Fruit fly (Drosophila melanogaster): Measurements from ENCODE around the gene CG6650.

Gene CG6650

DNA sequence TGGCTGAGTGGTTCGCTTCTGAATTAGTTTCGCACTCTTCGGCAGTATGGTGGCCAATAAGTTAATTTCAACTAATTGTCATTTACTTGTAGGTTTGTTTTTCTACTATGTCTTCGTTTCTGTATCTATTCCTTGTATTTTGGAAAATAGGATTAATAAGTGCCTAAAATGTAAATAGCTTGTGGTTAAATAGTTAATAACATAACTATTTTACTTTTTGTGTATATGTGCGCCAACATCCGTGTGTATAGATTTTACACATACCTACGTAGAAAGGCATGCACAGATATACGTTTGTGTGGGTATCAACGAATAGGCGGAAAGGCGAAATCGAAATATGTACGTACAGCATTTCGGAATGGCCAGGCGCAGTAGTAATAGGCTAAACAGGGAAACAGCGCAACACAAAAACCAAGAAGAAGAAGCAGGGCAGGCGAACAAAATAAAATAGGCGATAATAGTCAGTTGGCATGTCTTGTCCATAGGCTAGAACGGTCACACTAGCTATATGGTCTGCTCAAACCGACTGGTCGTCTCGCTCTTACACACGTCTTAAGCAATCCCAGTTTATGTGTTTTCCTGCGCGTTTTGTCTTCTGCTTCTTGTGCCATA lies 28.6 kb upstream of the CG6650 start:
- peak; percentile 63 for TF ChIP-seq pad (GFP tag; optimal IDR thresholded peaks at IDR 0.05)
- no peak for TF ChIP-seq cnc (optimal IDR thresholded peaks at IDR 0.05)
- TF ChIP-seq Clk (GFP tag; optimal IDR thresholded peaks at IDR 0.05), result no peak
- no peak for TF ChIP-seq CG33017 (tag; optimal IDR thresholded peaks at IDR 0.05)
- no peak for TF ChIP-seq ovo (GFP tag; optimal IDR thresholded peaks at IDR 0.05)
- TF ChIP-seq Mnt (GFP tag; optimal IDR thresholded peaks at IDR 0.05), result peak; percentile 80
- TF ChIP-seq cic (GFP tag; optimal IDR thresholded peaks at IDR 0.05), result peak; percentile 79
- TF ChIP-seq CG7045 (GFP tag; optimal IDR thresholded peaks at IDR 0.05), result no peak
- peak; percentile 60 for TF ChIP-seq tj (GFP tag; optimal IDR thresholded peaks at IDR 0.05)
- no peak for TF ChIP-seq CG1620 (GFP tag; optimal IDR thresholded peaks at IDR 0.05)
- TF ChIP-seq kay (GFP tag; ENCODE audit: borderline replicate concordance), result no peak
- TF ChIP-seq CG5204 (GFP tag; optimal IDR thresholded peaks at IDR 0.05), result no peak
- TF ChIP-seq CG11617 (GFP tag; optimal IDR thresholded peaks at IDR 0.05), result no peak
- peak; percentile 21 for TF ChIP-seq CG14711 (tag; optimal IDR thresholded peaks at IDR 0.05)
- peak; percentile 28 for TF ChIP-seq bab1 (GFP tag; optimal IDR thresholded peaks at IDR 0.05)
- TF ChIP-seq CG12768 (GFP tag; optimal IDR thresholded peaks at IDR 0.05), result no peak
- TF ChIP-seq CG7101 (tag; optimal IDR thresholded peaks at IDR 0.05), result peak; percentile 42
- TF ChIP-seq toe (GFP tag; optimal IDR thresholded peaks at IDR 0.05), result no peak
- no peak for TF ChIP-seq Crg-1 (GFP tag; optimal IDR thresholded peaks at IDR 0.05)
- TF ChIP-seq Hr96 (GFP tag; optimal IDR thresholded peaks at IDR 0.05), result no peak

DNA sequence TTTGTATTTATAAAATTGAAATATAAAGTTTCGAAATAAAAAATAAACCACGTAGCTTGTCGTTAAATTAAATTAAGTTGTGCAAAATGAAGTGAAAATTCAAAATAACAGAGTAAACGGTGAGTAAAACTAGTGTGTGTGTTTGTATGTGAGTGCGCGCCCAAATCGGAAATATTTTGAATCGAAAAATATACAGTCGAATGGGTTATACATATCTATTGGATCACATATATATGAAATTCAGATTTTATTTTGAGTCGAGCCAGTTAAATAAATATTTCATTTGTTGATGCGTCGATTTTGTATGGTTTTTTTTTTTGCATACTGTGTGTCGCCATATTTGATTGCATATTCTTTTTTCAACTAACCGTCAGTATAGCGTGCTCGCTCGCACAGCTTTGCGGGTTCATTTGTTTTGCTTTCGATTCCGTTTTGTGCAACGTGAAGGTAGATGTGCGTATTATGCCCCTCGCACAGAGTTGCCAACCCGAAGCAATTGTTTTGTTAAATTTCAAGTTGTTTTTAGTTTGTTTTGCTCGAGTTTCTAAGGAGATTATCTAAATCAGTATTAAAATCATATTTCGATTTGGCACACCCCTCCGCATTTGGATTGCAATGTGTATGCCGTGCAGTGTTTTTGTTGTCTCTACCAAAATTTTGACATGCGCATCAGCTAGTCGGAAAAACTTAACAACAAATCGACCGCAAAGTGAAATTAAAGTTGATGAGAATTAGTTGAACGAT lies 27.8 kb upstream of the CG6650 start:
- no peak for TF ChIP-seq CG33017 (tag; optimal IDR thresholded peaks at IDR 0.05)
- no peak for TF ChIP-seq Clk (GFP tag; optimal IDR thresholded peaks at IDR 0.05)
- TF ChIP-seq kay (GFP tag; ENCODE audit: borderline replicate concordance), result peak; percentile 91
- no peak for TF ChIP-seq ovo (GFP tag; optimal IDR thresholded peaks at IDR 0.05)
- TF ChIP-seq pad (GFP tag; optimal IDR thresholded peaks at IDR 0.05), result no peak
- no peak for TF ChIP-seq toe (GFP tag; optimal IDR thresholded peaks at IDR 0.05)
- peak; percentile 23 for TF ChIP-seq CG5204 (GFP tag; optimal IDR thresholded peaks at IDR 0.05)
- TF ChIP-seq tj (GFP tag; optimal IDR thresholded peaks at IDR 0.05), result no peak
- peak; percentile 93 for TF ChIP-seq CG14711 (tag; optimal IDR thresholded peaks at IDR 0.05)
- peak; percentile 57 for TF ChIP-seq CG11617 (GFP tag; optimal IDR thresholded peaks at IDR 0.05)
- peak; percentile 23 for TF ChIP-seq Mnt (GFP tag; optimal IDR thresholded peaks at IDR 0.05)
- TF ChIP-seq Crg-1 (GFP tag; optimal IDR thresholded peaks at IDR 0.05), result no peak
- TF ChIP-seq CG12768 (GFP tag; optimal IDR thresholded peaks at IDR 0.05), result no peak
- TF ChIP-seq cnc (optimal IDR thresholded peaks at IDR 0.05), result no peak
- TF ChIP-seq bab1 (GFP tag; optimal IDR thresholded peaks at IDR 0.05), result no peak
- no peak for TF ChIP-seq CG7045 (GFP tag; optimal IDR thresholded peaks at IDR 0.05)
- no peak for TF ChIP-seq CG1620 (GFP tag; optimal IDR thresholded peaks at IDR 0.05)
- TF ChIP-seq CG7101 (tag; optimal IDR thresholded peaks at IDR 0.05), result no peak
- no peak for TF ChIP-seq cic (GFP tag; optimal IDR thresholded peaks at IDR 0.05)
- TF ChIP-seq Hr96 (GFP tag; optimal IDR thresholded peaks at IDR 0.05), result no peak

DNA sequence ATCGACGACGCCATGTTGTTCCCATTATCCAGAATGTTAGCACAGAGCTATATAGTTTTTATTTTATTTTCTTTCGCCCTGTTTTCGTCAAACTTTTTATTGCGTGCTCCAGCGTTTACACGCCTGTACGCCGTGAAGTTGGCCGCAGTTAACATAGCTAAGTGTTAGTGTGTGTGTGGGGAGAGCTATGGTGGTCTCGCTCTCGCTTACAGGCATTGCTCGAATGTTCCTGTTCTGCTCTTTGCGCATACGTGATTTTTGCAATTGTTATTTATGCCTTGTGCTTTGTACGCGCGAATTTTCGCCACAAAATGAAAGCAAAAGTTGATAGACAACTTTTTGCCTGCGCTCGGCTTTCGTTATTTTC lies 27.2 kb upstream of the CG6650 start:
- TF ChIP-seq CG11617 (GFP tag; optimal IDR thresholded peaks at IDR 0.05) (peak; percentile 23), CG14711 (tag; optimal IDR thresholded peaks at IDR 0.05) (no peak), Crg-1 (GFP tag; optimal IDR thresholded peaks at IDR 0.05) (no peak), CG7101 (tag; optimal IDR thresholded peaks at IDR 0.05) (peak; percentile 35), CG12768 (GFP tag; optimal IDR thresholded peaks at IDR 0.05) (no peak), cnc (optimal IDR thresholded peaks at IDR 0.05) (no peak), CG7045 (GFP tag; optimal IDR thresholded peaks at IDR 0.05) (no peak), CG33017 (tag; optimal IDR thresholded peaks at IDR 0.05) (peak; percentile 41), CG1620 (GFP tag; optimal IDR thresholded peaks at IDR 0.05) (no peak), Clk (GFP tag; optimal IDR thresholded peaks at IDR 0.05) (no peak), Mnt (GFP tag; optimal IDR thresholded peaks at IDR 0.05) (peak; percentile 19), pad (GFP tag; optimal IDR thresholded peaks at IDR 0.05) (peak; percentile 65), Hr96 (GFP tag; optimal IDR thresholded peaks at IDR 0.05) (no peak), toe (GFP tag; optimal IDR thresholded peaks at IDR 0.05) (no peak), cic (GFP tag; optimal IDR thresholded peaks at IDR 0.05) (peak; percentile 35), kay (GFP tag; ENCODE audit: borderline replicate concordance) (no peak), tj (GFP tag; optimal IDR thresholded peaks at IDR 0.05) (peak; percentile 69), ovo (GFP tag; optimal IDR thresholded peaks at IDR 0.05) (no peak), bab1 (GFP tag; optimal IDR thresholded peaks at IDR 0.05) (no peak), CG5204 (GFP tag; optimal IDR thresholded peaks at IDR 0.05) (no peak)

DNA sequence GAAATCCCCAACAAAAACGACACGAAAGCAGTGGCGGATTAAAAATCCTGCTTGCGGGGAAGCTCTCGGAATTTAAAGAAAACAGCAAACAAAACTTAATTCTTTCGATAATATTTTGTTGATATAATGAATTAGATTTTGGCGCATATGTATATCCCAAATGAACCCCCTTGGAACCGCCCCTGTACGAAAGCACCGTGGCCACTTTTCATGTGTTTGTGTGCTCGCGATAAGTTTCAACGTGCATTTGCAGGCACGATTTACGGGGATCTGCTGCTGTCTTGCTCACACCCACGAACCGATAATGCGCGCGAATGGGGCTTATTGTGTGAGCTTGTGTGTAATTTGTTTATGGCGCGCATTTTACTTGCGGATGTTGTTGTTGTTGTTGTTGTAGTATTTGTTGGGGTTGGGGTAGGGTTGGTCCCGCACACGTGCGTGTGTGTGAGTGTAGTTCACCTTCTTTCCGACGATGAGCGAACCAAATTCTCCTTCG lies 26.2 kb upstream of the CG6650 start:
- TF ChIP-seq CG14711 (tag; optimal IDR thresholded peaks at IDR 0.05), result peak; percentile 97
- TF ChIP-seq pad (GFP tag; optimal IDR thresholded peaks at IDR 0.05), result peak; percentile 94
- peak; percentile 98 for TF ChIP-seq CG5204 (GFP tag; optimal IDR thresholded peaks at IDR 0.05)
- TF ChIP-seq ovo (GFP tag; optimal IDR thresholded peaks at IDR 0.05), result peak; percentile 79
- TF ChIP-seq Clk (GFP tag; optimal IDR thresholded peaks at IDR 0.05), result peak; percentile 96
- peak; percentile 98 for TF ChIP-seq Crg-1 (GFP tag; optimal IDR thresholded peaks at IDR 0.05)
- TF ChIP-seq Hr96 (GFP tag; optimal IDR thresholded peaks at IDR 0.05), result peak; percentile 98
- peak; percentile 99 for TF ChIP-seq CG33017 (tag; optimal IDR thresholded peaks at IDR 0.05)
- TF ChIP-seq toe (GFP tag; optimal IDR thresholded peaks at IDR 0.05), result peak; percentile 96
- TF ChIP-seq kay (GFP tag; ENCODE audit: borderline replicate concordance), result peak; percentile 96
- TF ChIP-seq bab1 (GFP tag; optimal IDR thresholded peaks at IDR 0.05), result peak; percentile 94
- TF ChIP-seq cic (GFP tag; optimal IDR thresholded peaks at IDR 0.05), result peak; percentile 99
- TF ChIP-seq cnc (optimal IDR thresholded peaks at IDR 0.05), result no peak
- peak; percentile 99 for TF ChIP-seq CG7101 (tag; optimal IDR thresholded peaks at IDR 0.05)
- TF ChIP-seq CG7045 (GFP tag; optimal IDR thresholded peaks at IDR 0.05), result peak; percentile 98
- TF ChIP-seq tj (GFP tag; optimal IDR thresholded peaks at IDR 0.05), result peak; percentile 90
- peak; percentile 99 for TF ChIP-seq Mnt (GFP tag; optimal IDR thresholded peaks at IDR 0.05)
- TF ChIP-seq CG12768 (GFP tag; optimal IDR thresholded peaks at IDR 0.05), result peak; percentile 99
- peak; percentile 98 for TF ChIP-seq CG11617 (GFP tag; optimal IDR thresholded peaks at IDR 0.05)
- peak; percentile 97 for TF ChIP-seq CG1620 (GFP tag; optimal IDR thresholded peaks at IDR 0.05)
